Fruit fly (Drosophila melanogaster): Measurements from ENCODE around the gene Hers.

Hers gene

DNA sequence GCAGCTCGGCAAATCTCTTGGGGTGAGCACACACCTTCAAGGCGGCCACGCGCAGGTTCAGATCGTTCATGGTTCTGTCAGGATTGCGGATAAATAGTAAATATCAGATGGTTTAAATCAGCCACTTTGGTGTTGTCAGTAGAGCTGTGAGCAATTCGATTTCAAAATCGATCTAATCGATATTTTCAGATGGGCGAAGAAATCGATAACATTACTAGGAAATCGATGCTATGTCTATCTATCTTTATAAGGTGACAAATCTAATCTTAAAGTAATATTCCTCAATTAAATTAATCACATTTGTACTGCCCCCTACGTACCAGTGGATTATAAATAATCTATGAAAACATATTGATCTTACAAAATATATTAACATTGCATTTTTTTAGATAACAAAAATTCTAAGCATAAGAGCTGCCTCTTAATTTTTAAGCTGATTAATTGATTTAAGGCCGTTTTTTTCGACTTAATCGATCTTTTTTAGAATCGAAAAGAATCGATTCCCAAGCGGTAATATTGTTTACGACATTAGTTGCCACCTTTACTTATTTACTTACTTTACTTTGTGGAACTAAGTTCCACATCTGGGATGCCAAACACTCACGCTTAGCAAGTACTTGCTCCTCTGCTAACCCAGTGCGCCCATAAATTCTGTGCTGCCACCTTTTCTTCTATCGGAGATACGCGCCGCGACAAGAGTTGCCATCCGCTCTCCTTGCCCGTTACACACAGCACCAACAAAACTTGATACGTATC, 379 bp upstream of the Hers start, which contains the start of gene THADA (continued):
- TF ChIP-seq tna (GFP tag; IDR thresholded peaks at IDR 0.05; ENCODE audit: partially characterized antibody) (peak; percentile 87), CG13424 (tag; optimal IDR thresholded peaks at IDR 0.05) (peak; percentile 36), CG2120 (GFP tag; optimal IDR thresholded peaks at IDR 0.05) (peak; percentile 62), slbo (GFP tag; IDR thresholded peaks at IDR 0.05) (peak; percentile 37; the same call in 1 of the 2 replicates), sr (GFP tag; IDR thresholded peaks at IDR 0.05) (no peak), CG2712 (tag; optimal IDR thresholded peaks at IDR 0.05) (peak; percentile 46), CG5953 (GFP tag; IDR thresholded peaks at IDR 0.05) (no peak), mirr (GFP tag; optimal IDR thresholded peaks at IDR 0.05) (peak; percentile 27), Fer2 (tag; optimal IDR thresholded peaks at IDR 0.05) (no peak), CG17186 (GFP tag; optimal IDR thresholded peaks at IDR 0.05) (peak; percentile 91), BtbVII (GFP tag; optimal IDR thresholded peaks at IDR 0.05) (peak; percentile 11), CG4617 (GFP tag; optimal IDR thresholded peaks at IDR 0.05; ENCODE audit: borderline replicate concordance) (no peak), MTF-1 (GFP tag; optimal IDR thresholded peaks at IDR 0.05; ENCODE audit: borderline replicate concordance) (peak; percentile 92), knrl (GFP tag; IDR thresholded peaks at IDR 0.05; ENCODE audit: partially characterized antibody) (peak; percentile 99), pum (GFP tag; optimal IDR thresholded peaks at IDR 0.05) (no peak), CG3065 (GFP tag; optimal IDR thresholded peaks at IDR 0.05) (no peak), CG14710 (tag; optimal IDR thresholded peaks at IDR 0.05) (peak; percentile 88), Awh (GFP tag; IDR thresholded peaks at IDR 0.05) (no peak), CG32772 (GFP tag; IDR thresholded peaks at IDR 0.05) (peak; percentile 16; the same call in 1 of the 2 replicates), gcm2 (GFP tag; optimal IDR thresholded peaks at IDR 0.05) (no peak), CG6254 (GFP tag; optimal IDR thresholded peaks at IDR 0.05) (no peak), CG6683 (GFP tag; optimal IDR thresholded peaks at IDR 0.05) (no peak), Sin3A (optimal IDR thresholded peaks at IDR 0.05) (peak; percentile 83), lola (GFP tag; optimal IDR thresholded peaks at IDR 0.05) (no peak), pnt (GFP tag; optimal IDR thresholded peaks at IDR 0.05) (peak; percentile 45), pzg (GFP tag; optimal IDR thresholded peaks at IDR 0.05) (peak; percentile 98), H15 (GFP tag; IDR thresholded peaks at IDR 0.05) (no peak), fd64A (GFP tag; optimal IDR thresholded peaks at IDR 0.05) (no peak), yki (optimal IDR thresholded peaks at IDR 0.05) (no peak), stc (GFP tag; IDR thresholded peaks at IDR 0.05) (no peak), wdn (GFP tag; IDR thresholded peaks at IDR 0.05) (no peak), Rfx (GFP tag; IDR thresholded peaks at IDR 0.05) (peak; percentile 65), Eip74EF (GFP tag; optimal IDR thresholded peaks at IDR 0.05) (no peak), Trl (optimal IDR thresholded peaks at IDR 0.05) (no peak), Trl (GFP tag; optimal IDR thresholded peaks at IDR 0.05) (no peak), Vsx1 (GFP tag; optimal IDR thresholded peaks at IDR 0.05) (no peak), CG15514 (GFP tag; optimal IDR thresholded peaks at IDR 0.05) (peak; percentile 82), gt (GFP tag; IDR thresholded peaks at IDR 0.05) (no peak), nau (GFP tag; optimal IDR thresholded peaks at IDR 0.05) (no peak), CG3838 (GFP tag; optimal IDR thresholded peaks at IDR 0.05) (no peak), Jarid2 (GFP tag; optimal IDR thresholded peaks at IDR 0.05) (no peak), CG11398 (GFP tag; optimal IDR thresholded peaks at IDR 0.05) (no peak), salm (tag; optimal IDR thresholded peaks at IDR 0.05) (no peak), CG9876 (GFP tag; optimal IDR thresholded peaks at IDR 0.05) (no peak), dan (GFP tag; IDR thresholded peaks at IDR 0.05) (no peak), CG11560 (tag; IDR thresholded peaks at IDR 0.05) (peak; percentile 33; the same call in 1 of the 3 replicates), Abd-B (GFP tag; optimal IDR thresholded peaks at IDR 0.05) (peak; percentile 43), bcd (GFP tag; optimal IDR thresholded peaks at IDR 0.05) (peak; percentile 40), CG31388 (GFP tag; optimal IDR thresholded peaks at IDR 0.05) (no peak), Atf3 (GFP tag; optimal IDR thresholded peaks at IDR 0.05) (no peak)
